Fruit fly (Drosophila melanogaster) whole organism: ENCODE measurements around the gene CG42822.
"Not testable (repeated sequence)": the region's sequence is repeated elsewhere in the genome, so short reads cannot be mapped to it uniquely, and the experiment has no call there.

Source experiments
- CG8478 ChIP-seq: fragments of >200 bp; optimal IDR thresholded peaks from 2 replicates; lab custom pipeline; 2018; ENCODE audit warnings: inconsistent platforms
- Dll ChIP-seq: fragments of >200 bp; optimal IDR thresholded peaks from 2 replicates; lab custom pipeline; 2017
- EcR ChIP-seq, 2 experiments: fragments of >200 bp; optimal IDR thresholded peaks; 2 replicates each; lab custom pipeline; 2017; ENCODE audit warnings: missing biosample characterization in 2 of 2, missing genetic modification characterization in 2 of 2, missing genetic modification reagents in 2 of 2
- pan ChIP-seq: fragments of >200 bp; optimal IDR thresholded peaks from 2 replicates; lab custom pipeline; 2017
- psq ChIP-seq: fragments of >200 bp; optimal IDR thresholded peaks from 2 replicates; lab custom pipeline; 2017
- usp ChIP-seq: fragments of >200 bp; optimal IDR thresholded peaks from 2 replicates; lab custom pipeline; 2017; ENCODE audit warnings: missing biosample characterization, missing genetic modification characterization, mixed read lengths

Gene CG42822

DNA sequence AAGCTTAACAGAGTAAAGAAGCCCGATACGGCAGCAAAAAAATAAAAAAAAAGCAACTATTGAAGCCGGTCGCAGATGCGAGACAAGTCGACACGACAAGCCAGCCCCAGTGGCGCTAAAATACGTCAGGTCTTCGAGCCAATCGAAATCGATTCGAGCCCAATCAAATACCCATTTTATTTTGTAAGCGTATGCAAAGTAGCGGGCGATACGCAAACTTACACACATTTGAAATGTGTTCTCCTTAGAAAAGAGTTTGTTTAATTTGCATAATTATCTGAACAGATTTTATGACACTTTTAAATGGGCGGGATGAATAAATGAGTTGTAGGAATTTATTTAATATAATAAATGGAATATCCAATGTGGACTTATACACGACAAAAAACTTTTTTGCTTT lies 33.9 kb downstream of the CG42822 start:
- TF ChIP-seq EcR (GFP tag; optimal IDR thresholded peaks at IDR 0.05; lab: Kevin White, UChicago) (no peak), CG8478 (lab: Kevin White, UChicago) (no peak), psq (lab: Kevin White, UChicago) (no peak), pan (lab: Kevin White, UChicago) (no peak), Dll (no peak)

DNA sequence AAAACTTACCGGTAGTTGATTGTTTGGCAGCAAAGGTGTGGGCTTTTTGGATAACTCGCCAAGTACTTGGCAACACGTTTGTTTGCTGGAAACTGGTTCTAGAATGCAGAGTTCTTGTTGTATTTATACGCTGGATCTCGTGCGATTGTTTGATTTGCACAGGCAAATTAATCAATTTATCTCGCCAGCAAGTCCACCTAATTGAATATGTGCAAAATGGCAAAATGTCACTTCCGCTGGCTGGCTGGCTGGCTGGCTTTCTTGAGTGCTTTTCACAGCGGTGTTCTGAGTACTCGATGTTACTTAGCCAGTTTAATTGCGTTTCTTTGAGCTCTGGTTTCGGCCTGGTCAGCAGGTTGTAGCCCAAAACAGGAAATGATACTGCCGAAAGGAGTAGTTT lies 35.1 kb downstream of the CG42822 start, which contains the start of gene Eh:
Gene Eh (minus strand): TSS at position 101 of the 400 bp plus-strand sequence.
- no peak for TF ChIP-seq Dll
- no peak for TF ChIP-seq psq (lab: Kevin White, UChicago)
- no peak for TF ChIP-seq CG8478 (lab: Kevin White, UChicago)
- no peak for TF ChIP-seq EcR (GFP tag; optimal IDR thresholded peaks at IDR 0.05; lab: Kevin White, UChicago)

DNA sequence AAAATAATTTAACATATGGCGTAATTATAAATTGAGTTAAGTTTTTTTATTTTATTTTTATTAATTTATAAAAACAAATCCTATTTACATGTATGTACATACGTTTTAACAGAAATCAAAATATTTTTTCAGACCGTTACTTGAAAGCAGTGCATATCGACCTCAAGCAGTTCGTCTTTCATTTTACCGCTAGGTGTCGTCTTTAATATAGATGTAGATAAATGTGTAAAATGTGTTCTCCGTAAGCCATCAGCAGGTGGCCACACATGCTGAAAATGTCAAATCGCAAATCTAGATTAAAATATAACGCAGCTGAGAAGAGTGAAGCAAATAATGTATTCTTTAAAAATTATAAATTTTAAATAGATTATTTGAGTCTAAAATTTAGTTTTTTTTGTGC lies 35.7 kb downstream of the CG42822 start:
- TF ChIP-seq Dll (no peak), pan (lab: Kevin White, UChicago) (no peak), EcR (GFP tag; optimal IDR thresholded peaks at IDR 0.05; lab: Kevin White, UChicago) (no peak), usp (GFP tag; lab: Kevin White, UChicago) (no peak), CG8478 (lab: Kevin White, UChicago) (no peak), psq (lab: Kevin White, UChicago) (no peak)

DNA sequence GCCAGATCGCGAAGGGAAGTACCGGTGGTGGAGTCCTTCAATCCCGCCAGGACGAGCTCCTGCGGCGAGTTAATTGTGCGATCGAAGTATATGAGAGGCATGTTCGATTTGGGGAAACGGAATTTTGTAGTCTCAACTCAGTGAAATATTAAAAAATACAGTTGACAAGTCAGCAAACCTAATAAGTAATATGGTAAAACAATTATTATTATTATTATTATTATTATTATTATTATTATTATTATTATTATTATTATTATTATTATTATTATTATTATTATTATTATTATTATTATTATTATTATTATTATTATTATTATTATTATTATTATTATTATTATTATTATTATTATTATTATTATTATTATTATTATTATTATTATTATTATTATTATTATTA lies 43.0 kb downstream of the CG42822 start, which contains the start of gene CG14330:
Gene CG14330 (minus strand): TSS at position 101 of the 400 bp plus-strand sequence.
- not testable (repeated sequence) for TF ChIP-seq EcR (GFP tag; optimal IDR thresholded peaks at IDR 0.05; lab: Kevin White, UChicago); usp (GFP tag; lab: Kevin White, UChicago); pan (lab: Kevin White, UChicago)
